Worm (Caenorhabditis elegans) whole organism, L4 larva: Measurements from ENCODE around the gene W03G11.2.

Experiments used
- F10B5.3 ChIP-seq: sonication (generic microtip); optimal IDR thresholded peaks from 2 replicates; lab custom pipeline; 2016; ENCODE audit warnings: mild to moderate bottlenecking, missing genetic modification characterization, missing compliant biosample characterization
- F37D6.2 ChIP-seq: sonication (generic microtip); optimal IDR thresholded peaks from 2 replicates; lab custom pipeline; 2016; ENCODE audit warnings: mild to moderate bottlenecking, missing genetic modification characterization, missing compliant biosample characterization
- F44E2.7 ChIP-seq: fragments of 200-800 bp; sonication (Bioruptor generic); IDR thresholded peaks from 2 replicates; pipeline ENCODE4 v2.1.2; 2022; ENCODE audit warnings: missing genetic modification characterization, missing compliant biosample characterization
- F49E8.2 ChIP-seq: sonication (generic microtip); optimal IDR thresholded peaks from 2 replicates; lab custom pipeline; 2016; ENCODE audit warnings: missing compliant biosample characterization, mild to moderate bottlenecking, missing genetic modification characterization, borderline replicate concordance
- T20F7.1 ChIP-seq: fragments of 200-800 bp; sonication (Bioruptor generic); optimal IDR thresholded peaks from 2 replicates; lab custom pipeline; 2018; ENCODE audit warnings: mild to moderate bottlenecking, missing genetic modification characterization, missing compliant biosample characterization
- T26A8.4 ChIP-seq: fragments of 200-800 bp; sonication (Bioruptor generic); IDR thresholded peaks from 2 replicates; pipeline ENCODE4 v1.3.6; 2022; ENCODE audit warnings: missing genetic modification characterization, missing compliant biosample characterization
- Y105C5A.15 ChIP-seq: fragments of 200-800 bp; sonication (Bioruptor generic); IDR thresholded peaks from 2 replicates; pipeline ENCODE4 v1.3.6; 2022; ENCODE audit warnings: missing genetic modification characterization, missing compliant biosample characterization
- Y48G9A.11 ChIP-seq: fragments of 200-800 bp; sonication (Bioruptor generic); IDR thresholded peaks from 2 replicates; pipeline ENCODE4 v1.3.6; 2022; ENCODE audit warnings: missing genetic modification reagents, missing genetic modification characterization, missing compliant biosample characterization
- Y75B8A.6 ChIP-seq: fragments of 200-800 bp; sonication (Bioruptor generic); IDR thresholded peaks from 2 replicates; pipeline ENCODE4 v1.3.6; 2022; ENCODE audit warnings: missing genetic modification reagents, missing genetic modification characterization, missing compliant biosample characterization
- ZK337.2 ChIP-seq: fragments of 200-800 bp; sonication (Bioruptor generic); IDR thresholded peaks from 2 replicates; pipeline ENCODE4 v1.3.6; 2022; ENCODE audit warnings: missing genetic modification reagents, missing genetic modification characterization, missing compliant biosample characterization
- ceh-28 ChIP-seq: fragments of 150-350 bp; optimal IDR thresholded peaks from 2 replicates; lab custom pipeline; 2014; ENCODE audit warnings: missing biosample characterization, missing genetic modification reagents, missing genetic modification characterization
- ceh-62 ChIP-seq: sonication (generic microtip); optimal IDR thresholded peaks from 2 replicates; lab custom pipeline; 2017; ENCODE audit warnings: missing biosample characterization, missing genetic modification characterization
- ceh-82 ChIP-seq: sonication (generic microtip); optimal IDR thresholded peaks from 2 replicates; lab custom pipeline; 2017; ENCODE audit warnings: missing biosample characterization, missing genetic modification characterization
- cey-2 ChIP-seq: sonication (generic microtip); optimal IDR thresholded peaks from 3 replicates; lab custom pipeline; 2017; ENCODE audit warnings: missing genetic modification characterization, mild to moderate bottlenecking, missing compliant biosample characterization, antibody characterized with exemption, borderline replicate concordance; ENCODE audit not compliant: insufficient read depth
- ctbp-1 ChIP-seq: fragments of 200-800 bp; sonication (Bioruptor generic); IDR thresholded peaks from 2 replicates; pipeline ENCODE4 v1.3.6; 2022; ENCODE audit warnings: missing genetic modification reagents, missing genetic modification characterization, missing compliant biosample characterization
- daf-12 ChIP-seq: fragments of 150-350 bp; optimal IDR thresholded peaks from 2 replicates; lab custom pipeline; 2014; ENCODE audit warnings: missing biosample characterization, missing genetic modification reagents, missing genetic modification characterization
- dmd-6 ChIP-seq: fragments of 200-800 bp; sonication (Bioruptor generic); IDR thresholded peaks from 2 replicates; pipeline ENCODE4 v1.3.6; 2022; ENCODE audit warnings: missing genetic modification reagents, missing genetic modification characterization, missing compliant biosample characterization
- dmd-9 ChIP-seq: fragments of 200-800 bp; sonication (Bioruptor generic); IDR thresholded peaks from 2 replicates; pipeline ENCODE4 v1.3.6; 2022; ENCODE audit warnings: missing genetic modification reagents, missing genetic modification characterization, missing compliant biosample characterization
- egl-27 ChIP-seq: sonication (generic microtip); optimal IDR thresholded peaks from 3 replicates; lab custom pipeline; 2017; ENCODE audit warnings: missing biosample characterization, missing genetic modification reagents, missing genetic modification characterization
- egl-43 ChIP-seq: fragments of 200-800 bp; sonication (Bioruptor generic); IDR thresholded peaks from 2 replicates; pipeline ENCODE4 v1.3.6; 2022; ENCODE audit warnings: missing genetic modification reagents, missing genetic modification characterization, missing compliant biosample characterization
- gei-8 ChIP-seq: fragments of 200-800 bp; sonication (Bioruptor generic); optimal IDR thresholded peaks from 2 replicates; lab custom pipeline; 2018; ENCODE audit warnings: mild to moderate bottlenecking, missing genetic modification characterization, missing compliant biosample characterization
- hif-1 ChIP-seq, 2 experiments: sonication (generic microtip); optimal IDR thresholded peaks; 2 replicates each; lab custom pipeline; 2016 to 2017; ENCODE audit warnings: missing compliant biosample characterization in 2 of 2, missing genetic modification characterization in 2 of 2, missing genetic modification reagents in 2 of 2, missing genotype in 2 of 2, mild to moderate bottlenecking in 1 of 2
- hlh-30 ChIP-seq: sonication (generic microtip); optimal IDR thresholded peaks from 2 replicates; lab custom pipeline; 2017; ENCODE audit warnings: antibody characterized with exemption, mild to moderate bottlenecking, missing genetic modification characterization, missing compliant biosample characterization; ENCODE audit not compliant: insufficient read depth
- hmg-1.1 ChIP-seq: fragments of 200-800 bp; sonication (Bioruptor generic); IDR thresholded peaks from 2 replicates; pipeline ENCODE4 v1.3.6; 2022; ENCODE audit warnings: missing genetic modification reagents, missing genetic modification characterization, missing compliant biosample characterization
- jun-1 ChIP-seq: fragments of 150-350 bp; optimal IDR thresholded peaks from 2 replicates; lab custom pipeline; 2014; ENCODE audit warnings: missing biosample characterization, missing genetic modification reagents, missing genetic modification characterization
- lim-7 ChIP-seq: fragments of 200-800 bp; sonication (Bioruptor generic); IDR thresholded peaks from 2 replicates; pipeline ENCODE4 v1.3.6; 2022; ENCODE audit warnings: missing genetic modification characterization, missing compliant biosample characterization
- lin-29 ChIP-seq: fragments of 200-800 bp; sonication (Bioruptor generic); IDR thresholded peaks from 2 replicates; pipeline ENCODE4 v1.3.6; 2022; ENCODE audit warnings: missing genetic modification reagents, missing genetic modification characterization, missing compliant biosample characterization
- lin-38 ChIP-seq: fragments of 200-800 bp; sonication (Bioruptor generic); IDR thresholded peaks from 2 replicates; pipeline ENCODE4 v1.3.6; 2022; ENCODE audit warnings: missing genetic modification reagents, missing genetic modification characterization, missing compliant biosample characterization
- lin-39 ChIP-seq: fragments of 150-350 bp; optimal IDR thresholded peaks from 2 replicates; lab custom pipeline; 2014; ENCODE audit warnings: missing biosample characterization, missing genetic modification reagents, missing genetic modification characterization
- lsy-2 ChIP-seq, 2 experiments: fragments of 150-350 bp in 1 of 2; sonication (generic microtip) in 1 of 2; optimal IDR thresholded peaks; 2 replicates each; lab custom pipeline; 2014 to 2017; ENCODE audit warnings: missing biosample characterization in 2 of 2, missing genetic modification characterization in 2 of 2
- mep-1 ChIP-seq: fragments of 150-350 bp; sonication (generic microtip); optimal IDR thresholded peaks from 3 replicates; lab custom pipeline; 2014; ENCODE audit warnings: missing biosample characterization, missing genetic modification characterization
- mes-2 ChIP-seq: sonication (generic microtip); optimal IDR thresholded peaks from 2 replicates; lab custom pipeline; 2016; ENCODE audit warnings: missing genotype, mild to moderate bottlenecking, missing genetic modification characterization, missing compliant biosample characterization; ENCODE audit not compliant: poor library complexity, severe bottlenecking
- nhr-11 ChIP-seq: fragments of 150-350 bp; optimal IDR thresholded peaks from 2 replicates; lab custom pipeline; 2014; ENCODE audit warnings: missing biosample characterization, missing genetic modification characterization
- nhr-111 ChIP-seq: fragments of 200-800 bp; sonication (Bioruptor generic); optimal IDR thresholded peaks from 2 replicates; lab custom pipeline; 2018; ENCODE audit warnings: mild to moderate bottlenecking, missing genetic modification characterization, missing compliant biosample characterization
- nhr-237 ChIP-seq: sonication (generic microtip); optimal IDR thresholded peaks from 2 replicates; lab custom pipeline; 2017; ENCODE audit warnings: missing biosample characterization, missing genetic modification characterization
- nhr-25 ChIP-seq: sonication (generic microtip); optimal IDR thresholded peaks from 2 replicates; lab custom pipeline; 2017; ENCODE audit warnings: missing genetic modification characterization, mild to moderate bottlenecking, missing compliant biosample characterization, antibody characterized with exemption, moderate library complexity, borderline replicate concordance; ENCODE audit not compliant: insufficient read depth
- nhr-41 ChIP-seq: fragments of 200-800 bp; sonication (Bioruptor generic); IDR thresholded peaks from 2 replicates; pipeline ENCODE4 v1.3.6; 2022; ENCODE audit warnings: missing genetic modification reagents, missing genetic modification characterization, missing compliant biosample characterization
- nhr-42 ChIP-seq: fragments of 200-800 bp; sonication (Bioruptor generic); IDR thresholded peaks from 2 replicates; pipeline ENCODE4 v1.3.6; 2022; ENCODE audit warnings: missing genetic modification characterization, missing compliant biosample characterization
- nhr-48 ChIP-seq: sonication (generic microtip); optimal IDR thresholded peaks from 2 replicates; lab custom pipeline; 2016; ENCODE audit warnings: mild to moderate bottlenecking, missing genetic modification characterization, missing compliant biosample characterization
- nhr-76 ChIP-seq: fragments of 150-350 bp; optimal IDR thresholded peaks from 2 replicates; lab custom pipeline; 2014; ENCODE audit warnings: missing biosample characterization, missing genetic modification characterization
- rbr-2 ChIP-seq: sonication (generic microtip); optimal IDR thresholded peaks from 2 replicates; lab custom pipeline; 2016; ENCODE audit warnings: missing genotype, missing genetic modification characterization, missing compliant biosample characterization
- saeg-2 ChIP-seq: fragments of 200-800 bp; sonication (Bioruptor generic); IDR thresholded peaks from 2 replicates; pipeline ENCODE4 v1.3.6; 2022; ENCODE audit warnings: missing genetic modification reagents, missing genetic modification characterization, missing compliant biosample characterization
- sdz-12 ChIP-seq: fragments of 200-800 bp; sonication (Bioruptor generic); optimal IDR thresholded peaks from 2 replicates; lab custom pipeline; 2018; ENCODE audit warnings: mild to moderate bottlenecking, missing genetic modification characterization, missing compliant biosample characterization
- snpc-4 ChIP-seq: fragments of 150-350 bp; optimal IDR thresholded peaks from 2 replicates; lab custom pipeline; 2014; ENCODE audit warnings: missing biosample characterization, missing genetic modification characterization
- spr-1 ChIP-seq: sonication (generic microtip); optimal IDR thresholded peaks from 2 replicates; lab custom pipeline; 2016; ENCODE audit warnings: mild to moderate bottlenecking, missing genetic modification characterization, missing compliant biosample characterization
- spr-3 ChIP-seq: fragments of 200-800 bp; sonication (Bioruptor generic); optimal IDR thresholded peaks from 2 replicates; lab custom pipeline; 2018; ENCODE audit warnings: mild to moderate bottlenecking, missing genetic modification characterization, missing compliant biosample characterization
- tra-1 ChIP-seq: fragments of 200-800 bp; sonication (Bioruptor generic); IDR thresholded peaks from 2 replicates; pipeline ENCODE4 v1.3.6; 2022; ENCODE audit warnings: missing genetic modification reagents, missing genetic modification characterization, missing compliant biosample characterization
- unc-130 ChIP-seq: sonication (generic microtip); optimal IDR thresholded peaks from 2 replicates; lab custom pipeline; 2016; ENCODE audit warnings: missing genetic modification reagents, missing genetic modification characterization, missing compliant biosample characterization
- zfp-2 ChIP-seq: sonication (generic microtip); optimal IDR thresholded peaks from 2 replicates; lab custom pipeline; 2016; ENCODE audit warnings: mild to moderate bottlenecking, missing genetic modification characterization, missing compliant biosample characterization
- ztf-7 ChIP-seq: fragments of 150-350 bp; optimal IDR thresholded peaks from 2 replicates; lab custom pipeline; 2014; ENCODE audit warnings: missing biosample characterization, missing genetic modification characterization

Gene W03G11.2

ce11 chrX:12106004-12106403, 2.4 kb downstream of the W03G11.2 start (continued):
- TF ChIP-seq Y48G9A.11 (peak; percentile 74), spr-1 (tag; lab: Kevin White, UChicago) (peak; percentile 69), snpc-4 (no peak), mes-2 (tag; lab: Kevin White, UChicago) (no peak), nhr-237 (no peak), egl-43 (no peak), lsy-2 (tag; optimal IDR thresholded peaks at IDR 0.05; lab: Kevin White, UChicago) (peak in 1 of 2 experiments; percentile 13), ceh-82 (tag; lab: Kevin White, UChicago) (no peak), saeg-2 (GFP tag; lab: Robert Waterston, UW) (peak; percentile 72; the same call in 1 of the 2 replicates), nhr-42 (GFP tag; lab: Robert Waterston, UW) (peak; percentile 77; the same call in 1 of the 2 replicates), lin-29 (GFP tag; lab: Robert Waterston, UW) (peak; percentile 46; the same call in 1 of the 2 replicates), lin-39 (tag; lab: Kevin White, UChicago) (no peak), Y75B8A.6 (peak; percentile 90), tra-1 (GFP tag; lab: Robert Waterston, UW) (peak; percentile 93), ZK337.2 (GFP tag; lab: Robert Waterston, UW) (peak; percentile 80), F44E2.7 (0 out of 2 replicates have a peak, but pooled peaks have one; percentile 77), cey-2 (peak; percentile 84), hif-1 (tag; optimal IDR thresholded peaks at IDR 0.05; lab: Kevin White, UChicago) (peak in 1 of 2 experiments; percentile 21), nhr-25 (tag; lab: Kevin White, UChicago) (peak; percentile 34), T26A8.4 (GFP tag; lab: Robert Waterston, UW) (peak; percentile 93), ztf-7 (tag; lab: Kevin White, UChicago) (peak; percentile 80), F10B5.3 (tag; lab: Kevin White, UChicago) (peak; percentile 82), zfp-2 (tag; lab: Kevin White, UChicago) (peak; percentile 62), lin-38 (GFP tag; lab: Robert Waterston, UW) (peak; percentile 82), Y105C5A.15 (GFP tag; lab: Robert Waterston, UW) (peak; percentile 93), nhr-111 (GFP tag; lab: Kevin White, UChicago) (peak; percentile 92), nhr-41 (GFP tag; lab: Robert Waterston, UW) (peak; percentile 94), lim-7 (peak; percentile 98), daf-12 (tag; lab: Kevin White, UChicago) (no peak), rbr-2 (tag; lab: Kevin White, UChicago) (peak; percentile 86), jun-1 (tag; lab: Kevin White, UChicago) (peak; percentile 73), hlh-30 (tag; lab: Kevin White, UChicago) (peak; percentile 81), sdz-12 (GFP tag; lab: Kevin White, UChicago) (no peak), gei-8 (GFP tag; lab: Kevin White, UChicago) (peak; percentile 83), T20F7.1 (GFP tag; lab: Kevin White, UChicago) (peak; percentile 64), F37D6.2 (tag; lab: Kevin White, UChicago) (peak; percentile 78), unc-130 (GFP tag; lab: Kevin White, UChicago) (peak; percentile 69), ceh-62 (tag; lab: Kevin White, UChicago) (no peak), egl-27 (tag; lab: Kevin White, UChicago) (no peak), nhr-48 (tag; lab: Kevin White, UChicago) (peak; percentile 73), nhr-76 (tag; lab: Kevin White, UChicago) (no peak), dmd-9 (GFP tag; lab: Robert Waterston, UW) (peak; percentile 70; the same call in 1 of the 2 replicates), hmg-1.1 (peak; percentile 97), ctbp-1 (GFP tag; lab: Robert Waterston, UW) (peak; percentile 97), F49E8.2 (tag; lab: Kevin White, UChicago) (peak; percentile 37), nhr-11 (tag; lab: Kevin White, UChicago) (peak; percentile 52), dmd-6 (peak; percentile 81), ceh-28 (tag; lab: Kevin White, UChicago) (no peak), spr-3 (GFP tag; lab: Kevin White, UChicago) (peak; percentile 71), mep-1 (no peak)
